Worm (Caenorhabditis elegans): ENCODE data around the gene lcmt-1.

DNA sequence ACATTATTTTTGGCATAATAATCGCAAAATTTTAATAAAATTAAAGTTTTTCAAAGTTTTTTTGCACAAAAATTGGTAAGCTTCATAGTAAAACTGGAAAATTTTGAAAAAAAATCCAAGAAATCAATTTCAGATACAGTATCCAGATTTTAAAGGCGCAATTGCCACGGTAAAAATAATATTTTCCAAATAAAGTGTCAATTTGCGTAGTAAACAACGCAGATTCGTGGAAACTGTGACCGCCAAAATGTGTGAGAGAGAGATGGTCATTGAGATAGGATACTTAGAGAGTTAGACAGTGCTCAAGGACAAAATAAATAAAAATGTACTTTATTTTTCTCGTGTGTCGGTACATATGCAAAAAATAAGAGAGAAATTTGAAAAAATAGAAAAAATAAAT lies 40.5 kb upstream of the lcmt-1 start:
- TF ChIP-seq aly-2 (tag; optimal IDR thresholded peaks at IDR 0.05) (no peak), ceh-62 (tag; optimal IDR thresholded peaks at IDR 0.05) (no peak), nhr-11 (tag; optimal IDR thresholded peaks at IDR 0.05) (no peak), Y5F2A.4 (GFP tag; optimal IDR thresholded peaks at IDR 0.05) (no peak), pha-4 (GFP tag; IDR thresholded peaks at IDR 0.05) (no peak), pha-4 (tag; optimal IDR thresholded peaks at IDR 0.05) (no peak), nhr-41 (GFP tag; IDR thresholded peaks at IDR 0.05) (no peak), snpc-4 (tag; optimal IDR thresholded peaks at IDR 0.05) (no peak), nhr-6 (tag; optimal IDR thresholded peaks at IDR 0.05) (no peak), lin-1 (GFP tag; IDR thresholded peaks at IDR 0.05) (no peak), ceh-32 (tag; optimal IDR thresholded peaks at IDR 0.05; ENCODE audit: poor library complexity) (no peak), ctbp-1 (GFP tag; IDR thresholded peaks at IDR 0.05) (no peak), lin-39 (tag; optimal IDR thresholded peaks at IDR 0.05) (no peak), lin-38 (GFP tag; IDR thresholded peaks at IDR 0.05) (no peak)

Data from whole organism, L4 larva.